Worm (Caenorhabditis elegans): Measurements from ENCODE around the gene Y66D12A.13.

Gene Y66D12A.13

ce11 chrIII:11505621-11506020 lies 42.5 kb upstream of the Y66D12A.13 start:
- no peak for TF ChIP-seq unc-62 (GFP tag; optimal IDR thresholded peaks at IDR 0.05)
- TF ChIP-seq alr-1 (tag; optimal IDR thresholded peaks at IDR 0.05; ENCODE audit: borderline replicate concordance), result peak; percentile 95

- TF ChIP-seq alr-1 (tag; optimal IDR thresholded peaks at IDR 0.05; ENCODE audit: borderline replicate concordance) (no peak), unc-130 (tag; optimal IDR thresholded peaks at IDR 0.05) (no peak), nhr-84 (tag; optimal IDR thresholded peaks at IDR 0.05) (no peak), F16B12.6 (tag; optimal IDR thresholded peaks at IDR 0.05) (no peak), pax-3 (tag; optimal IDR thresholded peaks at IDR 0.05) (no peak), nhr-237 (tag; optimal IDR thresholded peaks at IDR 0.05) (no peak), mef-2 (tag; optimal IDR thresholded peaks at IDR 0.05) (no peak), zag-1 (tag; optimal IDR thresholded peaks at IDR 0.05) (no peak), vab-15 (tag; optimal IDR thresholded peaks at IDR 0.05) (no peak), nhr-12 (tag; optimal IDR thresholded peaks at IDR 0.05) (no peak), Y116A8C.19 (tag; optimal IDR thresholded peaks at IDR 0.05; ENCODE audit: borderline replicate concordance) (no peak), ama-1 (optimal IDR thresholded peaks at IDR 0.05) (no peak), ceh-90 (tag; optimal IDR thresholded peaks at IDR 0.05) (no peak), fkh-10 (GFP tag; optimal IDR thresholded peaks at IDR 0.05) (no peak), hpl-2 (GFP tag; optimal IDR thresholded peaks at IDR 0.05) (no peak)
These were observed 39.4 kb upstream of the Y66D12A.13 start, which contains the start of gene Y66D12A.19 for ce11 chrIII:11508816-11509215. Y66D12A.19 (plus strand) TSS chrIII:11509081.

DNA sequence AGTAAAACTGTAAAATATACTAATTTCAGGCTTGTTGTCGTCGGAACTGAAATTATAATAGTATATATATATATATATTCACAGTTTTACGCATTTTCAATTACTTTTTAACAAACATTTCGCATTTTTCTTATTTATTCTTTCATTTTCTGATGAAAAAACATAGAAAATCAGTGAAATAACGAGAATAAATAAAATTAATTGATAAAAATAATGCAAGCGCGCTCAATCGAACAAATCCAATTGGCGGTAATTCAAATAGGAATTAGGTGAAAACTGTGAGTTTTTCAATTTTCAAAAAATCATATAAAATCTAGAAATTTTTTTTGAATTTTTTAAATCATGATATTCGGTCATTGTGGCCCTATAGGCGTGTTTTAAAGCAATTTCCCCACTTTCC lies 38.0 kb upstream of the Y66D12A.13 start:
- TF ChIP-seq dpl-1 (GFP tag; optimal IDR thresholded peaks at IDR 0.05) (peak in 1 of 3 experiments; percentile 26), blmp-1 (tag; optimal IDR thresholded peaks at IDR 0.05) (no peak), efl-1 (optimal IDR thresholded peaks at IDR 0.05) (peak in 1 of 2 experiments; percentile 32), efl-1 (GFP tag; optimal IDR thresholded peaks at IDR 0.05 in 1 of 2) (peak; percentile 10 to 92)

DNA sequence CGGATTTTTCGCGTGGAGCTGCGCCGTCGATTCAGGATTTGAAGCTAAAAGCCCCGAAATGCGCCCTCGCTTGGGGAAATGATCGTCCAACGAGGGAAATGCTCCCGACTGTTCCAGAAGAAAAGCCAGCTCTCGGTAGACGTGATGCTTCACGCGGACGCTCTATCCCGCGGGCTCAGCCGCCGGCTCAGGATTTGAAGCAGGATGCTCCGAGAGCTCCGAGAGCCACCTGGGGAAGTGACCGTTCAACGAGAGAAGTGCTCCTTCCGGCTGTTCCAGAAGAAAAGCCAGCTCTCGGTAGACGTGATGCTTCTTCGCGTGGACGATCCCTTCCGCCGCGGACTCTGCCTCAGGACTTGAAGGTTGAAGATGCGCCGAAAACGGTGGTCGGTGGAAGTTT lies 37.3 kb upstream of the Y66D12A.13 start:
- TF ChIP-seq nhr-20 (tag; optimal IDR thresholded peaks at IDR 0.05) (no peak), efl-1 (optimal IDR thresholded peaks at IDR 0.05) (no peak), efl-1 (GFP tag; optimal IDR thresholded peaks at IDR 0.05 in 1 of 2) (peak in 1 of 2 experiments; percentile 57), ceh-8 (GFP tag; optimal IDR thresholded peaks at IDR 0.05) (peak; percentile 19)

DNA sequence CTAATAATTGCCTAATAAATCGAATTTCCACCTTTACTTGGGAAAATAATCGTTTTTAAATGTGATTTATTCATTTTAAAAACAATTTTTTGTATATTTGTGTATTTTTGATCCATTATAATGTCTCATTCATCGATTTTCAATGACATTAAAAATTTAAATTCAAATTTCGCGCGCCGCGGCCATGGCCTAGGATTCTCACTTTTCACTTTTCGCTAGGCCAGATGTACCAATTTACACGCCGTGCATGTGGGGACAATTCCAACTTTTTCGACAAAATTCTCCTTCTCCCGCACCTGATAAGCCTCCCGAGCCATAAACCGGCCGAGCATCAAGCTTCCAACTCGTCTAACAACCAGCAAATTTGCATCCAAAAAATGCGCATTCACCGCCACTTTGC lies 33.0 kb upstream of the Y66D12A.13 start:
- peak in 1 of 3 experiments; percentile 12 for TF ChIP-seq dpl-1 (GFP tag; optimal IDR thresholded peaks at IDR 0.05)
- TF ChIP-seq efl-1 (optimal IDR thresholded peaks at IDR 0.05), result peak in 1 of 2 experiments; percentile 66
- TF ChIP-seq efl-1 (GFP tag; optimal IDR thresholded peaks at IDR 0.05 in 1 of 2), result peak; percentile 24 to 73

ce11 chrIII:11523504-11524025 lies 24.6 kb upstream of the Y66D12A.13 start, which contains the start of the genes Y66D12A.16 and such-1:
Y66D12A.16 (plus strand) TSS chrIII:11523554.
such-1 (minus strand) TSS chrIII:11523759.
- peak; percentile 21 to 47 (median 43) for TF ChIP-seq dpl-1 (GFP tag; optimal IDR thresholded peaks at IDR 0.05)
- TF ChIP-seq unc-62 (GFP tag; optimal IDR thresholded peaks at IDR 0.05), result no peak

- TF ChIP-seq C04F5.9 (tag; optimal IDR thresholded peaks at IDR 0.05) (no peak), pag-3 (tag; optimal IDR thresholded peaks at IDR 0.05; ENCODE audit: borderline replicate concordance, insufficient read depth) (no peak), ceh-88 (GFP tag; IDR thresholded peaks at IDR 0.05) (no peak), mep-1 (tag; optimal IDR thresholded peaks at IDR 0.05) (no peak), hlh-17 (GFP tag; optimal IDR thresholded peaks at IDR 0.05; ENCODE audit: borderline replicate concordance) (no peak), lin-15B (tag; optimal IDR thresholded peaks at IDR 0.05) (no peak), grh-1 (GFP tag; IDR thresholded peaks at IDR 0.05) (no peak), mdl-1 (tag; optimal IDR thresholded peaks at IDR 0.05) (no peak), nhr-237 (tag; optimal IDR thresholded peaks at IDR 0.05) (no peak)
These were observed 24.1 kb upstream of the Y66D12A.13 start for ce11 chrIII:11524073-11524472.

All from whole organism, L1 larva.